Fruit fly (Drosophila melanogaster) whole organism, prepupa: Measurements from ENCODE around the gene CG8838.

Experiments used
- CG16779 ChIP-seq: fragments of 200-800 bp; sonication (Bioruptor generic); optimal IDR thresholded peaks from 3 replicates; lab custom pipeline; 2017; ENCODE audit warnings: missing biosample characterization, mild to moderate bottlenecking, missing genetic modification characterization
- Hr4 ChIP-seq: fragments of 200-800 bp; sonication (Bioruptor generic); optimal IDR thresholded peaks from 3 replicates; lab custom pipeline; 2016; ENCODE audit warnings: missing biosample characterization, missing genetic modification characterization
- vri ChIP-seq: fragments of 200-800 bp; sonication (Bioruptor generic); optimal IDR thresholded peaks from 3 replicates; lab custom pipeline; 2016; ENCODE audit warnings: missing biosample characterization, mild to moderate bottlenecking, missing genetic modification characterization

DNA sequence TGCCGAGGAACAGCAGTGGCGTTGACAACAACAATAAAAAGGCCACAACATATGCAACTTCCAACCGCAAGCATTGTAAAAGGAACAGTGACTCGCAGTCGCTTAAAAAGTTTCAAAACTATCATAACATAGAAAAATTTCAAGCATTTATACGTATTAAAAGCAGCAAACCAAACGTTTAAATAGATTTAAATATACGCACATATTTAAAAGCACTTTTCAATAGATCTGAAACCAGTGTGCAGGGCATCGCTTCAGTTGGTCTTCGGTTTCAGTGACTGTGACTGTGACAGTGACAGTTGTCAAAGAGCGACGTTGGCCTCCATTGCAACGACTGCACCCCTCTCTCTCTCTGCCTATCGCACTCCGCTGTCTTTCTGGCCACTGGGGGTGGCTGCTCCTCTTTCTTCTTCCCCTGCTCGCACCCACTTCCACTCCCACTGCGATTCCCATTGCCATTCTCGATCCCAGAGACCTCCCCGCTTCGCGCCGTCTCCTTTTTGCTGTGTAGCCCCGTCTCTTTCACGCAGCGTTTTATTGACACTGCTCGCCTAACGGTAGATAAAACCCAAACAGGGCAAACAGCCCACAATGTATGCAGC is 9.2 kb upstream of the CG8838 start:
- TF ChIP-seq Hr4 (GFP tag; lab: Kevin White, UChicago), result peak; percentile 94
- TF ChIP-seq vri, result peak; percentile 89
- peak; percentile 72 for TF ChIP-seq CG16779 (tag; lab: Kevin White, UChicago)
